Fruit fly (Drosophila melanogaster) whole organism, wandering third instar larva: ENCODE measurements around the gene D.

Experiments used
- Hr78 ChIP-seq: fragments of >200 bp; optimal IDR thresholded peaks from 2 replicates; lab custom pipeline; 2017; ENCODE audit warnings: missing biosample characterization, missing genetic modification characterization
- Hr83 ChIP-seq: fragments of 200-300 bp; sonication (Bioruptor generic); optimal IDR thresholded peaks from 2 replicates; lab custom pipeline; 2016; ENCODE audit warnings: missing biosample characterization, mild to moderate bottlenecking, missing genetic modification characterization, moderate library complexity; ENCODE audit not compliant: poor library complexity, severe bottlenecking
- OdsH ChIP-seq: fragments of 200-800 bp; sonication (Bioruptor generic); optimal IDR thresholded peaks from 2 replicates; lab custom pipeline; 2016; ENCODE audit warnings: missing biosample characterization, mild to moderate bottlenecking, missing genetic modification characterization
- Vsx2 ChIP-seq: fragments of 200-300, 225-300 bp; sonication (Bioruptor generic); optimal IDR thresholded peaks from 2 replicates; lab custom pipeline; 2018; ENCODE audit warnings: missing biosample characterization, missing genetic modification characterization; ENCODE audit not compliant: partially characterized antibody
- dl ChIP-seq, 2 experiments: fragments of 175-275, 200-275 bp in 1 of 2; fragments of 200-275 bp in 1 of 2; sonication (Bioruptor generic); optimal IDR thresholded peaks; lab custom pipeline; 2018; ENCODE audit warnings: mild to moderate bottlenecking in 2 of 2, missing biosample characterization in 2 of 2, missing genetic modification characterization in 2 of 2, moderate library complexity in 2 of 2; ENCODE audit not compliant: partially characterized antibody in 2 of 2, insufficient read depth in 1 of 2
- dsf ChIP-seq: sonication (Bioruptor generic); optimal IDR thresholded peaks from 2 replicates; lab custom pipeline; 2016; ENCODE audit warnings: missing biosample characterization, missing genetic modification characterization, borderline replicate concordance
- foxo ChIP-seq, 2 experiments: fragments of 200-800 bp; sonication (Bioruptor generic); optimal IDR thresholded peaks; 2 replicates in 1 of 2; 3 replicates in 1 of 2; lab custom pipeline; 2016 to 2017; ENCODE audit warnings: missing biosample characterization in 2 of 2, missing genetic modification characterization in 2 of 2
- fru ChIP-seq: fragments of 200-800 bp; sonication (Bioruptor generic); optimal IDR thresholded peaks from 3 replicates; lab custom pipeline; 2016; ENCODE audit warnings: missing biosample characterization, mild to moderate bottlenecking, missing genetic modification characterization
- h ChIP-seq: fragments of 200-800 bp; sonication (Bioruptor generic); optimal IDR thresholded peaks from 3 replicates; lab custom pipeline; 2016; ENCODE audit warnings: missing biosample characterization, mild to moderate bottlenecking, missing genetic modification characterization
- lola ChIP-seq: fragments of >200 bp; optimal IDR thresholded peaks from 2 replicates; lab custom pipeline; 2017; ENCODE audit warnings: missing biosample characterization, missing genetic modification characterization

DNA sequence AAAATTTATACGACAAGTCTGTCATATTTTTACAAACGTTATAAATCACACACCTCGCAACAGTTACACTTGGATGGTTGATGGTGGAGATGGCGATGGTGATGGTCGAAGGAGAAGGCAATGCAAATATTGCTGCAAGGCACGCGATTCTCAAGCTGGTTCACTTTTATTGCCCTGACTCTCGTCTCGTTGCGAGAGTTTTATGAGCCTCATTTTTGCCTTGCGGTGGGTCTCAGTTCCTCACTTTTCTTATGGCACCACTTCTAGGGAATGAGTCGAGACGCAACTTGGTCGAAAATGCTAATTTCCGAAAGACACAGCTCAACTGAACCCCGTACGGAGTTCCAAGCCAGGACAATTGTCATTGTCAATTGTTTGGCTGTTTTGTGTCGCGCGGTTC is 23.5 kb downstream of the D start:
- no peak for TF ChIP-seq Vsx2 (GFP tag; lab: Kevin White, UChicago)
- TF ChIP-seq OdsH: no peak
- no peak for TF ChIP-seq Hr78 (GFP tag; lab: Kevin White, UChicago)
- TF ChIP-seq h (GFP tag; lab: Kevin White, UChicago): no peak
- no peak for TF ChIP-seq foxo (GFP tag; optimal IDR thresholded peaks at IDR 0.05; lab: Kevin White, UChicago)
- no peak for TF ChIP-seq Hr83 (GFP tag; lab: Kevin White, UChicago)
- TF ChIP-seq lola (GFP tag; lab: Kevin White, UChicago): no peak
- TF ChIP-seq fru (GFP tag; lab: Kevin White, UChicago): no peak
- no peak for TF ChIP-seq dsf (GFP tag; lab: Kevin White, UChicago)
- TF ChIP-seq dl (GFP tag; optimal IDR thresholded peaks at IDR 0.05; lab: Kevin White, UChicago; ENCODE audit: insufficient read depth in 1 of 2, partially characterized antibody in 2 of 2): no peak
